Fruit fly (Drosophila melanogaster): Measurements from ENCODE around the gene Ddr.
A peak's percentile ranks its signal among the peaks of the same experiment; 100 is the strongest.

Gene Ddr

DNA sequence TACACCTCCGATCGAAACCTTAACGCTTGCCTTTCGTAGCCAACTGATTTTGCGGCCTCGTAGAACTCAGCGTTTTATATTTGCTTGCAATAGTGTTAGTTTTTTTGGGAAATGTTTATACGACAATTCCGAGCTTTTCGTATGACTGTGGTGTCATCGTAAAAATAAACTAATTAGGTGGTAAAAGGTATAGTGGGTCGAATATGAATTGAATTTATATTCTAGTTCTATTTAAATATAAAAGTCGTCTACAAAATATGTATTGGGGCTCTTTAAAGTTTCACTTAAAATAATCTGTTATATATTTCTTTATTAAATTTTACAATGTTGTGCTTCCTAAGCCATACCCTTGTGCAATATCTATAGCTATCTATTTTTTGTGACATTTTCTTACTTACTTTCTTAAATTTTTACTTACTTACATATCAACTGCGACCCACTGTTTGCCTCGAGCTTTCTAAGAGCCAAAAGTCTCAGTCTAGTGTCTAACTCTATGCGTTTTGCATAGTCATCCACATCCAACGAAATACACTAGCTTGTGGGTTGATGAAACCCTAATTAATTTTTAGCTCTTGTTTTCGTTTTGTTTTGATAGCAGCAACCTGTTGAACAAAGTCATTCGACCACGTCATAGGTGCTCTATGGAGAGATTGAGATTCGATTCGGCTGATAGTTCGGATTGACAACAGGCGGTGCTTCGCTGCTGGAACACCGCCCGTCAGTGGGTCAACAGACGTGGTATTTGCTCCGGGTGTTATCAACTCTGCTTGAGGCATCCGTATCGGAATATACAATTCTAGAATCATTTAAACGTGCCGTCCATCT, 98.3 kb downstream of the Ddr start, which contains the start of gene CG9498 (continued):
- TF ChIP-seq crp (GFP tag; optimal IDR thresholded peaks at IDR 0.05) (no peak), CG42726 (GFP tag; IDR thresholded peaks at IDR 0.05; ENCODE audit: partially characterized antibody) (no peak), sr (GFP tag; IDR thresholded peaks at IDR 0.05) (no peak), CG7987 (GFP tag; optimal IDR thresholded peaks at IDR 0.05) (no peak), CG10274 (GFP tag; optimal IDR thresholded peaks at IDR 0.05) (peak; percentile 72), CG15514 (GFP tag; optimal IDR thresholded peaks at IDR 0.05) (peak; percentile 75), pnt (GFP tag; optimal IDR thresholded peaks at IDR 0.05) (peak; percentile 18), CG14014 (GFP tag; IDR thresholded peaks at IDR 0.05) (peak; percentile 87), Bteb2 (GFP tag; optimal IDR thresholded peaks at IDR 0.05) (peak; percentile 7), repo (GFP tag; optimal IDR thresholded peaks at IDR 0.05) (no peak), CG3995 (GFP tag; optimal IDR thresholded peaks at IDR 0.05) (peak; percentile 50), CG3163 (GFP tag; optimal IDR thresholded peaks at IDR 0.05) (no peak), CG2678 (tag; optimal IDR thresholded peaks at IDR 0.05) (peak; percentile 97), da (GFP tag; optimal IDR thresholded peaks at IDR 0.05) (no peak), caup (GFP tag; optimal IDR thresholded peaks at IDR 0.05; ENCODE audit: severe bottlenecking) (peak; percentile 88), corto (GFP tag; optimal IDR thresholded peaks at IDR 0.05) (no peak), CG7963 (GFP tag; IDR thresholded peaks at IDR 0.05; ENCODE audit: partially characterized antibody) (no peak), pum (GFP tag; optimal IDR thresholded peaks at IDR 0.05) (no peak), ham (GFP tag; IDR thresholded peaks at IDR 0.05) (0 out of 2 replicates have a peak, but pooled peaks have one; percentile 64), jumu (GFP tag; optimal IDR thresholded peaks at IDR 0.05) (no peak), ranshi (GFP tag; IDR thresholded peaks at IDR 0.05) (peak; percentile 62; the same call in 1 of the 2 replicates), Chrac-16 (GFP tag; optimal IDR thresholded peaks at IDR 0.05) (peak; percentile 33), luna (GFP tag; optimal IDR thresholded peaks at IDR 0.05) (peak; percentile 18), CG5245 (GFP tag; optimal IDR thresholded peaks at IDR 0.05) (no peak), CG3065 (GFP tag; optimal IDR thresholded peaks at IDR 0.05) (no peak), CG9609 (GFP tag; optimal IDR thresholded peaks at IDR 0.05) (no peak), nerfin-2 (GFP tag; IDR thresholded peaks at IDR 0.05; ENCODE audit: partially characterized antibody) (no peak), Jarid2 (GFP tag; optimal IDR thresholded peaks at IDR 0.05) (peak; percentile 57), CG7271 (tag; optimal IDR thresholded peaks at IDR 0.05) (no peak), CG12104 (GFP tag; optimal IDR thresholded peaks at IDR 0.05) (peak; percentile 68), CG32772 (GFP tag; IDR thresholded peaks at IDR 0.05) (peak; percentile 67), D19A (tag; optimal IDR thresholded peaks at IDR 0.05) (peak; percentile 70), pros (GFP tag; optimal IDR thresholded peaks at IDR 0.05) (no peak), mirr (GFP tag; optimal IDR thresholded peaks at IDR 0.05) (peak; percentile 81), CG8924 (tag; optimal IDR thresholded peaks at IDR 0.05) (peak; percentile 88), hb (GFP tag; IDR thresholded peaks at IDR 0.05; ENCODE audit: partially characterized antibody) (no peak), kni (GFP tag; optimal IDR thresholded peaks at IDR 0.05) (peak; percentile 9), Atf-2 (GFP tag; optimal IDR thresholded peaks at IDR 0.05) (no peak), CG14441 (GFP tag; IDR thresholded peaks at IDR 0.05) (peak; percentile 83), CG1603 (tag; optimal IDR thresholded peaks at IDR 0.05) (no peak), CG4404 (GFP tag; IDR thresholded peaks at IDR 0.05) (peak; percentile 63), Rx (GFP tag; IDR thresholded peaks at IDR 0.05) (peak; percentile 66), CG17361 (GFP tag; IDR thresholded peaks at IDR 0.05) (peak; percentile 86), CG2120 (GFP tag; optimal IDR thresholded peaks at IDR 0.05) (peak; percentile 90), CG10431 (GFP tag; optimal IDR thresholded peaks at IDR 0.05) (no peak), Awh (GFP tag; IDR thresholded peaks at IDR 0.05) (peak; percentile 72), GATAe (GFP tag; conservative IDR thresholded peaks at IDR 0.05) (peak; percentile 34; the same call in 1 of the 2 replicates), CG14050 (GFP tag; IDR thresholded peaks at IDR 0.05) (peak; percentile 61; the same call in 2 of the 3 replicates), usp (GFP tag; optimal IDR thresholded peaks at IDR 0.05) (no peak)

Data from whole organism, embryonic.